Worm (Caenorhabditis elegans): Measurements from ENCODE around the gene pkg-2.
A peak's percentile ranks its signal among the peaks of the same experiment; 100 is the strongest.

Gene pkg-2

DNA sequence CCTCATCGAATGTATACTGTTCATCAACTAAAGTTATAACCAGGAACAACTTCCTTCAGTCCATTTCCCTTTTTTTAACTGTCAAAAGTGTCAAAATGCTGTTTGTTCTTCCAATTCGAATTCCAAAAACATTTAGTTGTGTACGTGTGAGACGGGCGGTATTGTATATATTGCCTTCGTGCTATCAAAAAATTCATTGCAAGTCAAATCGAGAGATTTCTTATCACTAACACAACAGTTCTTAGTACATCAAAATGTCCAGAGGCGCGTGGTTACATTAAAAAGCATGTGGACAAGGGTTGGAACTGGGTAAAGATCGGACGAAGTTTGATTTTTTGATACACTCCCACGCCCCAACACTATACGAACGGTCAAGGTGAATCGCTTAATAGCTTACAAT lies 7.7 kb downstream of the pkg-2 start (continued):
- TF ChIP-seq mes-2 (tag; optimal IDR thresholded peaks at IDR 0.05; ENCODE audit: poor library complexity, severe bottlenecking) (peak; percentile 25), nhr-25 (tag; optimal IDR thresholded peaks at IDR 0.05; ENCODE audit: borderline replicate concordance, insufficient read depth) (no peak), lin-15B (tag; optimal IDR thresholded peaks at IDR 0.05) (no peak), ces-1 (GFP tag; optimal IDR thresholded peaks at IDR 0.05) (no peak), ctbp-1 (GFP tag; IDR thresholded peaks at IDR 0.05) (no peak), daf-12 (tag; optimal IDR thresholded peaks at IDR 0.05) (no peak), duxl-1 (tag; optimal IDR thresholded peaks at IDR 0.05; ENCODE audit: poor library complexity) (peak; percentile 1), madf-5 (GFP tag; IDR thresholded peaks at IDR 0.05) (no peak), gei-8 (GFP tag; optimal IDR thresholded peaks at IDR 0.05) (no peak), snpc-4 (tag; optimal IDR thresholded peaks at IDR 0.05) (no peak), dve-1 (tag; optimal IDR thresholded peaks at IDR 0.05; ENCODE audit: insufficient read depth) (peak; percentile 94), cey-2 (tag; optimal IDR thresholded peaks at IDR 0.05; ENCODE audit: borderline replicate concordance, insufficient read depth) (peak; percentile 81), set-16 (GFP tag; IDR thresholded peaks at IDR 0.05) (no peak), zfp-3 (GFP tag; conservative IDR thresholded peaks at IDR 0.05) (no peak), lin-39 (tag; optimal IDR thresholded peaks at IDR 0.05) (no peak), zag-1 (tag; optimal IDR thresholded peaks at IDR 0.05) (no peak), ZK337.2 (GFP tag; IDR thresholded peaks at IDR 0.05) (no peak), spr-1 (tag; optimal IDR thresholded peaks at IDR 0.05) (no peak), F49E8.2 (tag; optimal IDR thresholded peaks at IDR 0.05; ENCODE audit: borderline replicate concordance) (no peak), dmd-9 (GFP tag; IDR thresholded peaks at IDR 0.05) (no peak), pha-4 (GFP tag; IDR thresholded peaks at IDR 0.05) (no peak), pha-4 (tag; optimal IDR thresholded peaks at IDR 0.05) (no peak), F26F4.8 (GFP tag; conservative IDR thresholded peaks at IDR 0.05) (no peak), mxl-3 (GFP tag; optimal IDR thresholded peaks at IDR 0.05) (peak; percentile 80), nhr-11 (tag; optimal IDR thresholded peaks at IDR 0.05) (no peak), ztf-7 (tag; optimal IDR thresholded peaks at IDR 0.05) (no peak), lim-7 (GFP tag; IDR thresholded peaks at IDR 0.05) (no peak), nhr-10 (tag; optimal IDR thresholded peaks at IDR 0.05) (no peak), nhr-48 (tag; optimal IDR thresholded peaks at IDR 0.05) (peak; percentile 72), saeg-2 (GFP tag; IDR thresholded peaks at IDR 0.05) (0 out of 2 replicates have a peak, but pooled peaks have one; percentile 58), lsy-2 (tag; optimal IDR thresholded peaks at IDR 0.05) (peak in 1 of 2 experiments; percentile 49), daf-8 (GFP tag; IDR thresholded peaks at IDR 0.05) (no peak), nhr-102 (tag; optimal IDR thresholded peaks at IDR 0.05) (peak; percentile 38), mep-1 (tag; optimal IDR thresholded peaks at IDR 0.05) (peak; percentile 37), spr-3 (GFP tag; optimal IDR thresholded peaks at IDR 0.05) (no peak), mxl-2 (GFP tag; conservative IDR thresholded peaks at IDR 0.05) (no peak), sdz-12 (GFP tag; optimal IDR thresholded peaks at IDR 0.05) (no peak), unc-130 (GFP tag; optimal IDR thresholded peaks at IDR 0.05) (no peak), egl-43 (GFP tag; IDR thresholded peaks at IDR 0.05) (no peak), fkh-10 (GFP tag; optimal IDR thresholded peaks at IDR 0.05) (no peak), R02D3.7 (tag; optimal IDR thresholded peaks at IDR 0.05) (no peak), unc-39 (tag; optimal IDR thresholded peaks at IDR 0.05) (no peak), madf-9 (GFP tag; conservative IDR thresholded peaks at IDR 0.05) (no peak), hlh-11 (tag; optimal IDR thresholded peaks at IDR 0.05) (peak; percentile 92), fos-1 (tag; optimal IDR thresholded peaks at IDR 0.05) (no peak), zip-11 (GFP tag; IDR thresholded peaks at IDR 0.05) (no peak), ceh-32 (tag; optimal IDR thresholded peaks at IDR 0.05; ENCODE audit: poor library complexity) (no peak), nhr-76 (tag; optimal IDR thresholded peaks at IDR 0.05) (no peak), ceh-82 (tag; optimal IDR thresholded peaks at IDR 0.05) (no peak), F10B5.3 (tag; optimal IDR thresholded peaks at IDR 0.05) (no peak), F44E2.7 (GFP tag; IDR thresholded peaks at IDR 0.05) (no peak)
